Comparison of ENCODE assay signal across 7 worm cellular contexts in genomic region chrIII:10642781-10643180, ce11.
A peak's percentile ranks its signal among the peaks of the same experiment; 100 is the strongest.
TF ChIP-seq lines count a peak whose summit lies in the region.

Gene dhs-11 (minus strand): TSS chrIII:10642865.
Gene orc-1 (plus strand): TSS chrIII:10643129.

TF ChIP-seq in whole organism, L1 larva, 84 proteins besides CTCF, POLR2A, EP300 and RAD21 (continues in another document):
- peak; percentile 62 to 91 for TF ChIP-seq efl-1 (optimal IDR thresholded peaks at IDR 0.05; lab: Kevin White, UChicago)
- peak; percentile 91 to 99 for TF ChIP-seq efl-1 (GFP tag; optimal IDR thresholded peaks at IDR 0.05 in 1 of 2; lab: Kevin White, UChicago)
- TF ChIP-seq nhr-76 (tag; optimal IDR thresholded peaks at IDR 0.05; lab: Kevin White, UChicago), result no peak
- TF ChIP-seq mab-9 (GFP tag; IDR thresholded peaks at IDR 0.05; lab: Robert Waterston, UW), result no peak
- no peak for TF ChIP-seq fkh-4 (tag; optimal IDR thresholded peaks at IDR 0.05; lab: Kevin White, UChicago; ENCODE audit: borderline replicate concordance)
- no peak for TF ChIP-seq ceh-8 (GFP tag; optimal IDR thresholded peaks at IDR 0.05; lab: Kevin White, UChicago)
- no peak for TF ChIP-seq C04F5.9 (tag; optimal IDR thresholded peaks at IDR 0.05; lab: Kevin White, UChicago)
- TF ChIP-seq ztf-4 (tag; optimal IDR thresholded peaks at IDR 0.05; lab: Kevin White, UChicago), result no peak
- TF ChIP-seq ces-1 (GFP tag; optimal IDR thresholded peaks at IDR 0.05; lab: Kevin White, UChicago), result no peak
- peak; percentile 88 to 95 for TF ChIP-seq lin-35 (GFP tag; optimal IDR thresholded peaks at IDR 0.05; lab: Kevin White, UChicago)
- TF ChIP-seq Y116A8C.19 (tag; optimal IDR thresholded peaks at IDR 0.05; lab: Kevin White, UChicago; ENCODE audit: borderline replicate concordance), result no peak
- peak; percentile 22 for TF ChIP-seq snpc-4 (tag; optimal IDR thresholded peaks at IDR 0.05; lab: Kevin White, UChicago)
- no peak for TF ChIP-seq lin-13 (GFP tag; optimal IDR thresholded peaks at IDR 0.05; lab: Kevin White, UChicago)

TF ChIP-seq in whole organism, L2 larva, 48 proteins besides CTCF, POLR2A, EP300 and RAD21 (continues in another document):
- TF ChIP-seq C34F6.9 (tag; optimal IDR thresholded peaks at IDR 0.05; lab: Kevin White, UChicago) (peak; percentile 77), gmeb-1 (tag; optimal IDR thresholded peaks at IDR 0.05; lab: Kevin White, UChicago) (peak; percentile 87), unc-55 (GFP tag; optimal IDR thresholded peaks at IDR 0.05; lab: Kevin White, UChicago) (peak; percentile 82), unc-39 (tag; optimal IDR thresholded peaks at IDR 0.05; lab: Kevin White, UChicago) (no peak), lsy-2 (tag; optimal IDR thresholded peaks at IDR 0.05; lab: Kevin White, UChicago) (peak; percentile 91 to 99), lin-13 (GFP tag; optimal IDR thresholded peaks at IDR 0.05; lab: Kevin White, UChicago) (peak; percentile 37), nhr-25 (tag; optimal IDR thresholded peaks at IDR 0.05; lab: Kevin White, UChicago) (peak; percentile 50), nhr-129 (tag; optimal IDR thresholded peaks at IDR 0.05; lab: Kevin White, UChicago) (peak; percentile 51), fos-1 (tag; optimal IDR thresholded peaks at IDR 0.05; lab: Kevin White, UChicago) (peak; percentile 13), crh-2 (tag; optimal IDR thresholded peaks at IDR 0.05; lab: Kevin White, UChicago) (peak; percentile 25), lin-11 (tag; optimal IDR thresholded peaks at IDR 0.05; lab: Kevin White, UChicago) (peak; percentile 52), sma-3 (GFP tag; optimal IDR thresholded peaks at IDR 0.05; lab: Kevin White, UChicago) (peak; percentile 15), nhr-21 (tag; optimal IDR thresholded peaks at IDR 0.05; lab: Kevin White, UChicago) (peak; percentile 10)

TF ChIP-seq in whole organism, L3 larva, 47 proteins besides CTCF, POLR2A, EP300 and RAD21 (continues in another document):
- no peak for TF ChIP-seq nhr-237 (tag; optimal IDR thresholded peaks at IDR 0.05; lab: Kevin White, UChicago)
- no peak for TF ChIP-seq daf-12 (tag; optimal IDR thresholded peaks at IDR 0.05; lab: Kevin White, UChicago)
- no peak for TF ChIP-seq ztf-4 (tag; optimal IDR thresholded peaks at IDR 0.05; lab: Kevin White, UChicago)
- no peak for TF ChIP-seq nhr-77 (tag; optimal IDR thresholded peaks at IDR 0.05; lab: Kevin White, UChicago)
- no peak for TF ChIP-seq unc-62 (GFP tag; optimal IDR thresholded peaks at IDR 0.05; lab: Kevin White, UChicago)
- no peak for TF ChIP-seq eor-1 (tag; optimal IDR thresholded peaks at IDR 0.05; lab: Kevin White, UChicago)
- no peak for TF ChIP-seq ceh-16 (tag; optimal IDR thresholded peaks at IDR 0.05; lab: Kevin White, UChicago)
- TF ChIP-seq egl-27 (tag; optimal IDR thresholded peaks at IDR 0.05; lab: Kevin White, UChicago), result no peak
- TF ChIP-seq ztf-11 (tag; optimal IDR thresholded peaks at IDR 0.05; lab: Kevin White, UChicago), result no peak
- TF ChIP-seq nhr-43 (tag; optimal IDR thresholded peaks at IDR 0.05; lab: Kevin White, UChicago; ENCODE audit: poor library complexity, severe bottlenecking), result no peak
- peak; percentile 13 for TF ChIP-seq hmg-11 (tag; optimal IDR thresholded peaks at IDR 0.05; lab: Kevin White, UChicago)
- no peak for TF ChIP-seq zag-1 (tag; optimal IDR thresholded peaks at IDR 0.05; lab: Kevin White, UChicago)
- no peak for TF ChIP-seq elt-2 (tag; optimal IDR thresholded peaks at IDR 0.05; lab: Kevin White, UChicago)
- TF ChIP-seq egl-5 (tag; optimal IDR thresholded peaks at IDR 0.05; lab: Kevin White, UChicago), result no peak

TF ChIP-seq in whole organism, L4 larva, 104 proteins besides CTCF, POLR2A, EP300 and RAD21 (continues in another document):
- TF ChIP-seq nhr-11 (tag; optimal IDR thresholded peaks at IDR 0.05; lab: Kevin White, UChicago), result no peak
- no peak for TF ChIP-seq tra-1 (GFP tag; IDR thresholded peaks at IDR 0.05; lab: Robert Waterston, UW)
- peak; percentile 89 for TF ChIP-seq dpl-1 (GFP tag; optimal IDR thresholded peaks at IDR 0.05; lab: Kevin White, UChicago)
- no peak for TF ChIP-seq zfp-3 (GFP tag; conservative IDR thresholded peaks at IDR 0.05; lab: Robert Waterston, UW)
- TF ChIP-seq aha-1 (tag; lab: Kevin White, UChicago), result peak; percentile 67
- TF ChIP-seq sdz-12 (GFP tag; optimal IDR thresholded peaks at IDR 0.05; lab: Kevin White, UChicago), result no peak
- TF ChIP-seq fkh-10 (GFP tag; optimal IDR thresholded peaks at IDR 0.05; lab: Kevin White, UChicago), result no peak
- TF ChIP-seq daf-8 (GFP tag; IDR thresholded peaks at IDR 0.05; lab: Robert Waterston, UW), result no peak
- TF ChIP-seq hmg-1.1 (GFP tag; IDR thresholded peaks at IDR 0.05; lab: Robert Waterston, UW), result 0 out of 2 replicates have a peak, but pooled peaks have one; percentile 48
- TF ChIP-seq attf-4 (tag; optimal IDR thresholded peaks at IDR 0.05; lab: Kevin White, UChicago), result no peak
- no peak for TF ChIP-seq Y5F2A.4 (GFP tag; optimal IDR thresholded peaks at IDR 0.05; lab: Kevin White, UChicago)
- peak; percentile 68 for TF ChIP-seq mes-2 (tag; optimal IDR thresholded peaks at IDR 0.05; lab: Kevin White, UChicago; ENCODE audit: poor library complexity, severe bottlenecking)
- TF ChIP-seq nhr-28 (tag; optimal IDR thresholded peaks at IDR 0.05; lab: Kevin White, UChicago), result peak; percentile 9
- TF ChIP-seq lin-29 (GFP tag; IDR thresholded peaks at IDR 0.05; lab: Robert Waterston, UW), result no peak

TF ChIP-seq in whole organism, late embryonic, 69 proteins besides CTCF, POLR2A, EP300 and RAD21:
- TF ChIP-seq pha-2 (tag; optimal IDR thresholded peaks at IDR 0.05; lab: Kevin White, UChicago) (no peak), nfya-1 (tag; optimal IDR thresholded peaks at IDR 0.05; lab: Kevin White, UChicago) (peak; percentile 22)

TF ChIP-seq in whole organism, mixed stage, embryonic, 35 proteins besides CTCF, POLR2A, EP300 and RAD21:
- peak; percentile 25 for TF ChIP-seq sptf-1 (tag; optimal IDR thresholded peaks at IDR 0.05; lab: Kevin White, UChicago)
- TF ChIP-seq mep-1 (tag; optimal IDR thresholded peaks at IDR 0.05; lab: Kevin White, UChicago), result peak; percentile 58
- TF ChIP-seq lin-13 (tag; optimal IDR thresholded peaks at IDR 0.05; lab: Kevin White, UChicago), result peak; percentile 15
- TF ChIP-seq lsy-2 (tag; optimal IDR thresholded peaks at IDR 0.05; lab: Kevin White, UChicago), result peak; percentile 97
- no peak for TF ChIP-seq hlh-1 (tag; optimal IDR thresholded peaks at IDR 0.05; lab: Kevin White, UChicago)
TF ChIP-seq in whole organism, mixed stage, embryonic: peak in this region for 4.

TF ChIP-seq in whole organism, young adult, 124 proteins besides CTCF, POLR2A, EP300 and RAD21:
- TF ChIP-seq zfh-2 (GFP tag; conservative IDR thresholded peaks at IDR 0.05; lab: Robert Waterston, UW), result no peak
- peak; percentile 3 for TF ChIP-seq snpc-1.1 (tag; optimal IDR thresholded peaks at IDR 0.05; lab: Kevin White, UChicago; ENCODE audit: insufficient read depth)
- TF ChIP-seq lsl-1 (GFP tag; optimal IDR thresholded peaks at IDR 0.05; lab: Kevin White, UChicago), result peak; percentile 90
- peak; percentile 34 for TF ChIP-seq him-1 (tag; optimal IDR thresholded peaks at IDR 0.05; lab: Kevin White, UChicago)
- TF ChIP-seq unc-130 (GFP tag; optimal IDR thresholded peaks at IDR 0.05; lab: Kevin White, UChicago), result peak; percentile 24
- TF ChIP-seq madf-8 (GFP tag; conservative IDR thresholded peaks at IDR 0.05; lab: Robert Waterston, UW), result peak; percentile 58; the same call in 1 of the 2 replicates
- peak; percentile 17 for TF ChIP-seq xnd-1 (tag; optimal IDR thresholded peaks at IDR 0.05; lab: Kevin White, UChicago)
- peak; percentile 35 for TF ChIP-seq tbp1 (GFP tag; optimal IDR thresholded peaks at IDR 0.05; lab: Kevin White, UChicago)
- no peak for TF ChIP-seq aptf-3 (GFP tag; IDR thresholded peaks at IDR 0.05; lab: Robert Waterston, UW)
- peak; percentile 41 for TF ChIP-seq attf-5 (GFP tag; optimal IDR thresholded peaks at IDR 0.05; lab: Kevin White, UChicago)
- peak; percentile 55 for TF ChIP-seq rcor-1 (GFP tag; IDR thresholded peaks at IDR 0.05; lab: Robert Waterston, UW)
- TF ChIP-seq efl-1 (GFP tag; optimal IDR thresholded peaks at IDR 0.05; lab: Kevin White, UChicago), result peak; percentile 89
- peak; percentile 84 for TF ChIP-seq lin-54 (GFP tag; optimal IDR thresholded peaks at IDR 0.05; lab: Kevin White, UChicago)
- TF ChIP-seq lag-1 (GFP tag; IDR thresholded peaks at IDR 0.05; lab: Robert Waterston, UW), result no peak
- TF ChIP-seq aptf-2 (GFP tag; conservative IDR thresholded peaks at IDR 0.05; lab: Robert Waterston, UW), result 0 out of 2 replicates have a peak, but pooled peaks have one; percentile 44
- TF ChIP-seq D2030.7 (GFP tag; IDR thresholded peaks at IDR 0.05; lab: Robert Waterston, UW), result peak; percentile 87
- TF ChIP-seq F33H1.4 (GFP tag; IDR thresholded peaks at IDR 0.05; lab: Robert Waterston, UW), result peak; percentile 66
- TF ChIP-seq hmg-1.2 (GFP tag; IDR thresholded peaks at IDR 0.05; lab: Robert Waterston, UW), result peak; percentile 99
- TF ChIP-seq F57C9.4 (tag; optimal IDR thresholded peaks at IDR 0.05; lab: Kevin White, UChicago), result no peak
- TF ChIP-seq cebp-2 (GFP tag; IDR thresholded peaks at IDR 0.05; lab: Robert Waterston, UW), result no peak
- peak; percentile 84 for TF ChIP-seq madf-6 (GFP tag; IDR thresholded peaks at IDR 0.05; lab: Robert Waterston, UW)
- TF ChIP-seq egrh-3 (GFP tag; IDR thresholded peaks at IDR 0.05; lab: Robert Waterston, UW), result no peak
- no peak for TF ChIP-seq snpc-4 (GFP tag; optimal IDR thresholded peaks at IDR 0.05; lab: Kevin White, UChicago)
- TF ChIP-seq snpc-4 (tag; optimal IDR thresholded peaks at IDR 0.05; lab: Kevin White, UChicago), result peak in 1 of 4 experiments; percentile 45
- TF ChIP-seq lin-35 (GFP tag; optimal IDR thresholded peaks at IDR 0.05; lab: Kevin White, UChicago), result peak in 2 of 3 experiments; percentile 20 to 48
- peak; percentile 57 for TF ChIP-seq snpc-1.3 (tag; optimal IDR thresholded peaks at IDR 0.05; lab: Kevin White, UChicago; ENCODE audit: insufficient read depth)
- no peak for TF ChIP-seq hlh-26 (GFP tag; conservative IDR thresholded peaks at IDR 0.05; lab: Robert Waterston, UW)
- TF ChIP-seq snpc-3.4 (tag; optimal IDR thresholded peaks at IDR 0.05; lab: Kevin White, UChicago), result peak; percentile 42
- TF ChIP-seq mcd-1 (GFP tag; IDR thresholded peaks at IDR 0.05; lab: Robert Waterston, UW), result 0 out of 2 replicates have a peak, but pooled peaks have one; percentile 41
- TF ChIP-seq dox-1 (GFP tag; IDR thresholded peaks at IDR 0.05; lab: Robert Waterston, UW), result peak; percentile 67
- TF ChIP-seq ztf-18 (tag; optimal IDR thresholded peaks at IDR 0.05; lab: Kevin White, UChicago), result no peak
- no peak for TF ChIP-seq mes-4 (tag; optimal IDR thresholded peaks at IDR 0.05; lab: Kevin White, UChicago)
- TF ChIP-seq dpl-1 (GFP tag; optimal IDR thresholded peaks at IDR 0.05; lab: Kevin White, UChicago), result peak; percentile 74
TF ChIP-seq in whole organism, young adult: peak in this region for 23.
